Worm (Caenorhabditis elegans) whole organism, L1 larva: ENCODE measurements around the gene enpl-1.

Experiments
- Y116A8C.19 ChIP-seq: sonication (generic microtip); optimal IDR thresholded peaks from 2 replicates; lab custom pipeline; 2016; ENCODE audit warnings: missing compliant biosample characterization, missing genetic modification characterization, borderline replicate concordance
- aha-1 ChIP-seq: fragments of 150-350 bp; optimal IDR thresholded peaks from 2 replicates; lab custom pipeline; 2014; ENCODE audit warnings: missing biosample characterization, missing genetic modification characterization
- aly-2 ChIP-seq: fragments of 150-350 bp; optimal IDR thresholded peaks from 2 replicates; lab custom pipeline; 2014; ENCODE audit warnings: missing biosample characterization, missing genetic modification characterization
- ama-1 ChIP-seq: fragments of 150-350 bp; optimal IDR thresholded peaks from 2 replicates; lab custom pipeline; 2014
- blmp-1 ChIP-seq: fragments of 150-350 bp; optimal IDR thresholded peaks from 2 replicates; lab custom pipeline; 2014; ENCODE audit warnings: missing biosample characterization, missing genetic modification characterization
- ceh-82 ChIP-seq, 3 experiments: fragments of 150-350 bp in 1 of 3; sonication (generic microtip) in 2 of 3; optimal IDR thresholded peaks; 2 replicates each; lab custom pipeline; 2014 to 2017; ENCODE audit warnings: missing biosample characterization in 3 of 3, missing genetic modification characterization in 3 of 3
- ceh-88 ChIP-seq: fragments of 200-800 bp; sonication (Bioruptor generic); IDR thresholded peaks from 2 replicates; pipeline ENCODE4 v1.3.6; 2022; ENCODE audit warnings: missing genetic modification characterization, missing compliant biosample characterization
- ces-1 ChIP-seq: fragments of 150-350 bp; optimal IDR thresholded peaks from 2 replicates; lab custom pipeline; 2014; ENCODE audit warnings: missing biosample characterization, missing genetic modification reagents, missing genetic modification characterization
- efl-1 ChIP-seq, 4 experiments: fragments of 150-350 bp; optimal IDR thresholded peaks in 3 of 4; peaks in 1 of 4; 1 replicate in 1 of 4; 2 replicates in 3 of 4; lab custom pipeline; 2014; ENCODE audit warnings: missing biosample characterization in 2 of 4, missing genetic modification characterization in 2 of 4, missing genetic modification reagents in 2 of 4
- efl-3 ChIP-seq: fragments of 200-800 bp; sonication (Bioruptor generic); optimal IDR thresholded peaks from 2 replicates; lab custom pipeline; 2018; ENCODE audit warnings: mild to moderate bottlenecking, missing genetic modification characterization, missing compliant biosample characterization
- egl-13 ChIP-seq: sonication (generic microtip); optimal IDR thresholded peaks from 2 replicates; lab custom pipeline; 2016; ENCODE audit warnings: missing genotype, missing genetic modification reagents, missing genetic modification characterization, missing compliant biosample characterization
- elt-2 ChIP-seq: sonication (generic microtip); optimal IDR thresholded peaks from 2 replicates; lab custom pipeline; 2016; ENCODE audit warnings: missing genetic modification characterization, mild to moderate bottlenecking, inconsistent platforms, missing compliant biosample characterization, missing genetic modification reagents
- ets-5 ChIP-seq: fragments of 200-800 bp; sonication (Bioruptor generic); IDR thresholded peaks from 2 replicates; pipeline ENCODE4 v1.3.6; 2022; ENCODE audit warnings: missing genetic modification characterization, missing compliant biosample characterization
- fkh-10 ChIP-seq: sonication (generic microtip); optimal IDR thresholded peaks from 2 replicates; lab custom pipeline; 2017; ENCODE audit warnings: missing biosample characterization, missing genetic modification reagents, missing genetic modification characterization
- fkh-4 ChIP-seq: sonication (generic microtip); optimal IDR thresholded peaks from 2 replicates; lab custom pipeline; 2016; ENCODE audit warnings: missing compliant biosample characterization, missing genetic modification characterization, borderline replicate concordance
- fkh-8 ChIP-seq: sonication (generic microtip); optimal IDR thresholded peaks from 2 replicates; lab custom pipeline; 2016; ENCODE audit warnings: mild to moderate bottlenecking, missing genetic modification characterization, missing compliant biosample characterization
- fos-1 ChIP-seq: fragments of 150-350 bp; optimal IDR thresholded peaks from 2 replicates; lab custom pipeline; 2014; ENCODE audit warnings: missing biosample characterization, missing genetic modification characterization
- grh-1 ChIP-seq: fragments of 200-800 bp; sonication (Bioruptor generic); IDR thresholded peaks from 2 replicates; pipeline ENCODE4 v1.3.6; 2022; ENCODE audit warnings: missing genetic modification reagents, missing genetic modification characterization, missing compliant biosample characterization
- hlh-17 ChIP-seq: fragments of 200-800 bp; sonication (Bioruptor generic); optimal IDR thresholded peaks from 2 replicates; lab custom pipeline; 2018; ENCODE audit warnings: missing genetic modification characterization, mild to moderate bottlenecking, missing compliant biosample characterization, moderate library complexity, borderline replicate concordance
- hlh-4 ChIP-seq: sonication (generic microtip); optimal IDR thresholded peaks from 2 replicates; lab custom pipeline; 2016; ENCODE audit warnings: mild to moderate bottlenecking, missing genetic modification characterization, missing compliant biosample characterization
- irx-1 ChIP-seq: sonication (generic microtip); optimal IDR thresholded peaks from 2 replicates; lab custom pipeline; 2016; ENCODE audit warnings: missing genetic modification characterization, missing compliant biosample characterization
- jun-1 ChIP-seq: fragments of 150-350 bp; optimal IDR thresholded peaks from 2 replicates; lab custom pipeline; 2014; ENCODE audit warnings: missing biosample characterization, missing genetic modification reagents, missing genetic modification characterization
- lin-14 ChIP-seq: fragments of 200-800 bp; sonication (Bioruptor generic); optimal IDR thresholded peaks from 2 replicates; lab custom pipeline; 2018; ENCODE audit warnings: mild to moderate bottlenecking, missing genetic modification characterization, moderate library complexity, missing compliant biosample characterization
- lin-15B ChIP-seq: fragments of 150-350 bp; sonication (generic microtip); optimal IDR thresholded peaks from 3 replicates; lab custom pipeline; 2014; ENCODE audit warnings: missing biosample characterization, missing genetic modification characterization
- lin-35 ChIP-seq, 2 experiments: fragments of 150-350 bp; optimal IDR thresholded peaks; 2 replicates each; lab custom pipeline; 2014; ENCODE audit warnings: missing biosample characterization in 2 of 2, missing genetic modification characterization in 2 of 2, missing genetic modification reagents in 2 of 2
- lin-39 ChIP-seq: fragments of 150-350 bp; optimal IDR thresholded peaks from 2 replicates; lab custom pipeline; 2014; ENCODE audit warnings: missing biosample characterization, missing genetic modification reagents, missing genetic modification characterization
- lsy-2 ChIP-seq, 2 experiments: fragments of 150-350 bp; optimal IDR thresholded peaks; 2 replicates each; lab custom pipeline; 2014; ENCODE audit warnings: missing biosample characterization in 2 of 2, missing genetic modification characterization in 2 of 2
- mab-9 ChIP-seq: fragments of 200-800 bp; sonication (Bioruptor generic); IDR thresholded peaks from 2 replicates; pipeline ENCODE4 v1.3.6; 2022; ENCODE audit warnings: missing genetic modification reagents, missing genetic modification characterization, missing compliant biosample characterization
- mdl-1 ChIP-seq, 2 experiments: fragments of 150-350 bp; optimal IDR thresholded peaks; 2 replicates each; lab custom pipeline; 2014 to 2017; ENCODE audit warnings: missing biosample characterization in 2 of 2, missing genetic modification characterization in 2 of 2, inconsistent platforms in 1 of 2
- mep-1 ChIP-seq: fragments of 150-350 bp; optimal IDR thresholded peaks from 2 replicates; lab custom pipeline; 2014; ENCODE audit warnings: missing biosample characterization, missing genetic modification characterization
- nhr-20 ChIP-seq: sonication (generic microtip); optimal IDR thresholded peaks from 2 replicates; lab custom pipeline; 2016; ENCODE audit warnings: mild to moderate bottlenecking, missing genetic modification characterization, missing compliant biosample characterization
- nhr-237 ChIP-seq: fragments of 150-350 bp; optimal IDR thresholded peaks from 2 replicates; lab custom pipeline; 2014; ENCODE audit warnings: missing biosample characterization, missing genetic modification characterization
- nhr-47 ChIP-seq: sonication (generic microtip); optimal IDR thresholded peaks from 2 replicates; lab custom pipeline; 2016; ENCODE audit warnings: mild to moderate bottlenecking, missing genetic modification characterization, moderate library complexity, missing compliant biosample characterization
- nhr-76 ChIP-seq: sonication (generic microtip); optimal IDR thresholded peaks from 2 replicates; lab custom pipeline; 2017; ENCODE audit warnings: missing biosample characterization, missing genetic modification characterization
- nhr-84 ChIP-seq: sonication (generic microtip); optimal IDR thresholded peaks from 2 replicates; lab custom pipeline; 2017; ENCODE audit warnings: missing biosample characterization, missing genetic modification characterization
- nhr-85 ChIP-seq: sonication (generic microtip); peaks from one replicate; lab custom pipeline; 2016; ENCODE audit warnings: missing genetic modification characterization, inconsistent platforms, missing compliant biosample characterization
- pax-3 ChIP-seq: fragments of 200-800 bp; sonication (Bioruptor generic); optimal IDR thresholded peaks from 2 replicates; lab custom pipeline; 2018; ENCODE audit warnings: mild to moderate bottlenecking, missing genetic modification characterization, moderate library complexity, missing compliant biosample characterization
- pqm-1 ChIP-seq: sonication (generic microtip); optimal IDR thresholded peaks from 3 replicates; lab custom pipeline; 2017; ENCODE audit warnings: missing biosample characterization, missing genetic modification characterization
- rnt-1 ChIP-seq: sonication (generic microtip); optimal IDR thresholded peaks from 2 replicates; lab custom pipeline; 2016; ENCODE audit warnings: mild to moderate bottlenecking, missing genetic modification characterization, moderate library complexity, missing compliant biosample characterization
- snpc-4 ChIP-seq: fragments of 150-350 bp; optimal IDR thresholded peaks from 2 replicates; lab custom pipeline; 2014; ENCODE audit warnings: missing biosample characterization, missing genetic modification characterization
- snu-23 ChIP-seq: sonication (generic microtip); optimal IDR thresholded peaks from 2 replicates; lab custom pipeline; 2016; ENCODE audit warnings: missing genetic modification characterization, missing compliant biosample characterization
- unc-130 ChIP-seq: fragments of 150-350 bp; optimal IDR thresholded peaks from 2 replicates; lab custom pipeline; 2017; ENCODE audit warnings: missing biosample characterization, missing genetic modification characterization, inconsistent platforms
- unc-30 ChIP-seq: sonication (generic microtip); optimal IDR thresholded peaks from 2 replicates; lab custom pipeline; 2017; ENCODE audit warnings: missing biosample characterization, missing genetic modification characterization
- unc-98 ChIP-seq: fragments of 200-800 bp; sonication (Bioruptor generic); IDR thresholded peaks from 2 replicates; pipeline ENCODE4 v1.3.6; 2022; ENCODE audit warnings: missing genetic modification characterization, missing compliant biosample characterization
- vab-15 ChIP-seq: sonication (generic microtip); optimal IDR thresholded peaks from 2 replicates; lab custom pipeline; 2017; ENCODE audit warnings: missing genotype, mild to moderate bottlenecking, missing genetic modification characterization, missing compliant biosample characterization
- xbp-1 ChIP-seq: sonication (generic microtip); optimal IDR thresholded peaks from 2 replicates; lab custom pipeline; 2016; ENCODE audit warnings: missing genetic modification characterization, missing compliant biosample characterization
- zag-1 ChIP-seq: fragments of 150-350 bp; optimal IDR thresholded peaks from 2 replicates; lab custom pipeline; 2014; ENCODE audit warnings: missing biosample characterization, missing genetic modification characterization
- ztf-11 ChIP-seq, 2 experiments: sonication (generic microtip); optimal IDR thresholded peaks; 2 replicates each; lab custom pipeline; 2016 to 2017; ENCODE audit warnings: missing genetic modification characterization in 2 of 2, missing biosample characterization in 1 of 2, missing compliant biosample characterization in 1 of 2
- ztf-4 ChIP-seq: fragments of 150-350 bp; optimal IDR thresholded peaks from 2 replicates; lab custom pipeline; 2014; ENCODE audit warnings: missing biosample characterization, missing genetic modification characterization

Gene enpl-1

ce11 chrIV:11148788-11149366 is 29.8 kb downstream of the enpl-1 start (continued):
- TF ChIP-seq mep-1, result peak; percentile 5
- TF ChIP-seq unc-98 (GFP tag; lab: Robert Waterston, UW), result no peak
- TF ChIP-seq, all 84 proteins: peak for 18

ce11 chrIV:11149454-11150163 is 30.5 kb downstream of the enpl-1 start, which contains the start of the genes F01G4.6 and pfd-1:
TSS of gene F01G4.6 (minus strand) at chrIV:11149504.
TSS of gene pfd-1 (plus strand) at chrIV:11150113.
- TF ChIP-seq mab-9 (GFP tag; lab: Robert Waterston, UW) (peak; percentile 82), ets-5 (GFP tag; lab: Robert Waterston, UW) (no peak), ztf-11 (tag; optimal IDR thresholded peaks at IDR 0.05; lab: Kevin White, UChicago) (peak in 1 of 2 experiments; percentile 81), egl-13 (tag; lab: Kevin White, UChicago) (peak; percentile 89), elt-2 (peak; percentile 84), aly-2 (tag; lab: Kevin White, UChicago) (peak; percentile 86), xbp-1 (tag; lab: Kevin White, UChicago) (peak; percentile 98), lin-39 (peak; percentile 58), hlh-17 (GFP tag; lab: Kevin White, UChicago) (no peak), efl-1 (optimal IDR thresholded peaks at IDR 0.05; lab: Kevin White, UChicago) (peak; percentile 89 to 92), efl-1 (GFP tag; optimal IDR thresholded peaks at IDR 0.05 in 1 of 2; lab: Kevin White, UChicago) (peak; percentile 81 to 98), lsy-2 (tag; optimal IDR thresholded peaks at IDR 0.05; lab: Kevin White, UChicago) (peak; percentile 99), efl-3 (GFP tag; lab: Kevin White, UChicago) (no peak), mep-1 (peak; percentile 92), pax-3 (tag; lab: Kevin White, UChicago) (peak; percentile 91), ceh-82 (tag; optimal IDR thresholded peaks at IDR 0.05; lab: Kevin White, UChicago) (peak; percentile 95 to 97 (median 97)), vab-15 (tag; lab: Kevin White, UChicago) (peak; percentile 83), blmp-1 (tag; lab: Kevin White, UChicago) (peak; percentile 88), unc-30 (tag; lab: Kevin White, UChicago) (no peak), nhr-20 (tag; lab: Kevin White, UChicago) (peak; percentile 97), lin-35 (GFP tag; optimal IDR thresholded peaks at IDR 0.05; lab: Kevin White, UChicago) (peak; percentile 87 to 91), jun-1 (tag; lab: Kevin White, UChicago) (peak; percentile 91), nhr-85 (tag; lab: Kevin White, UChicago) (peak; percentile 96), unc-130 (tag; lab: Kevin White, UChicago) (peak; percentile 99), ztf-4 (tag; lab: Kevin White, UChicago) (peak; percentile 89), fkh-4 (tag; lab: Kevin White, UChicago) (peak; percentile 64), nhr-84 (no peak), zag-1 (tag; lab: Kevin White, UChicago) (peak; percentile 97), lin-14 (GFP tag; lab: Kevin White, UChicago) (peak; percentile 96), fkh-8 (tag; lab: Kevin White, UChicago) (peak; percentile 95), nhr-76 (tag; lab: Kevin White, UChicago) (no peak), hlh-4 (no peak), Y116A8C.19 (no peak), lin-15B (peak; percentile 86), snu-23 (peak; percentile 97), fkh-10 (peak; percentile 89), rnt-1 (tag; lab: Kevin White, UChicago) (peak; percentile 93), ces-1 (no peak), nhr-237 (tag; lab: Kevin White, UChicago) (peak; percentile 85), mdl-1 (tag; optimal IDR thresholded peaks at IDR 0.05; lab: Kevin White, UChicago) (peak in 1 of 2 experiments; percentile 82), ceh-88 (peak; percentile 91), fos-1 (tag; lab: Kevin White, UChicago) (peak; percentile 88), irx-1 (peak; percentile 81), nhr-47 (peak; percentile 96), snpc-4 (tag; lab: Kevin White, UChicago) (peak; percentile 80), ama-1 (lab: Kevin White, UChicago) (peak; percentile 46), grh-1 (peak; percentile 84), pqm-1 (tag; lab: Kevin White, UChicago) (no peak), aha-1 (tag; lab: Kevin White, UChicago) (peak; percentile 37)
